Fruit fly (Drosophila melanogaster): ENCODE results near the gene Pcyt1.
A peak's percentile ranks its signal among the peaks of the same experiment; 100 is the strongest.

dm6 chr3L:1548345-1548970 lies 2.6 kb downstream of the Pcyt1 start:
- TF ChIP-seq Met (GFP tag; optimal IDR thresholded peaks at IDR 0.05) (peak; percentile 79), CG31627 (GFP tag; optimal IDR thresholded peaks at IDR 0.05) (peak; percentile 77), Hr39 (GFP tag; optimal IDR thresholded peaks at IDR 0.05) (peak; percentile 81), Sox102F (GFP tag; optimal IDR thresholded peaks at IDR 0.05) (peak; percentile 64), achi (GFP tag; optimal IDR thresholded peaks at IDR 0.05) (no peak), CG1621 (tag; optimal IDR thresholded peaks at IDR 0.05) (no peak), Sox14 (GFP tag; optimal IDR thresholded peaks at IDR 0.05) (peak; percentile 50), Lpt (GFP tag; optimal IDR thresholded peaks at IDR 0.05) (no peak), fd85E (GFP tag; optimal IDR thresholded peaks at IDR 0.05) (no peak), Hr38 (GFP tag; optimal IDR thresholded peaks at IDR 0.05) (no peak), CG10631 (GFP tag; optimal IDR thresholded peaks at IDR 0.05) (no peak)

Measured in whole organism, prepupa.